Worm (Caenorhabditis elegans) whole organism, L2 larva: Measurements from ENCODE around the gene nhr-10.
A peak's percentile ranks its signal among the peaks of the same experiment; 100 is the strongest.

Source experiments
- C34F6.9 ChIP-seq: fragments of 150-350 bp; optimal IDR thresholded peaks from 2 replicates; lab custom pipeline; 2014; ENCODE audit warnings: missing biosample characterization, missing genetic modification characterization
- R02D3.7 ChIP-seq: fragments of 150-350 bp; optimal IDR thresholded peaks from 2 replicates; lab custom pipeline; 2014; ENCODE audit warnings: missing biosample characterization, missing genetic modification characterization
- Y55F3AM.14 ChIP-seq: fragments of 200-800 bp; sonication (Bioruptor generic); optimal IDR thresholded peaks from 2 replicates; lab custom pipeline; 2018; ENCODE audit warnings: mild to moderate bottlenecking, missing genetic modification characterization, missing compliant biosample characterization
- ZK546.5 ChIP-seq: sonication (generic microtip); optimal IDR thresholded peaks from 2 replicates; lab custom pipeline; 2017; ENCODE audit warnings: missing biosample characterization, missing genetic modification characterization
- alr-1 ChIP-seq: fragments of 150-350 bp; optimal IDR thresholded peaks from 2 replicates; lab custom pipeline; 2014; ENCODE audit warnings: missing biosample characterization, missing genetic modification characterization
- ama-1 ChIP-seq: fragments of 150-350 bp; optimal IDR thresholded peaks from 2 replicates; lab custom pipeline; 2018; ENCODE audit warnings: inconsistent platforms
- blmp-1 ChIP-seq: sonication (generic microtip); optimal IDR thresholded peaks from 2 replicates; lab custom pipeline; 2017; ENCODE audit warnings: missing genetic modification characterization, mild to moderate bottlenecking, missing compliant biosample characterization, antibody characterized with exemption, moderate library complexity; ENCODE audit not compliant: insufficient read depth
- ceh-16 ChIP-seq: fragments of 150-350 bp; optimal IDR thresholded peaks from 2 replicates; lab custom pipeline; 2014; ENCODE audit warnings: missing biosample characterization, missing genetic modification characterization
- crh-2 ChIP-seq: sonication (generic microtip); optimal IDR thresholded peaks from 2 replicates; lab custom pipeline; 2017; ENCODE audit warnings: missing biosample characterization, missing genetic modification characterization
- dmd-4 ChIP-seq: sonication (generic microtip); optimal IDR thresholded peaks from 2 replicates; lab custom pipeline; 2017; ENCODE audit warnings: missing biosample characterization, missing genetic modification characterization
- egl-27 ChIP-seq: sonication (generic microtip); optimal IDR thresholded peaks from 3 replicates; lab custom pipeline; 2017; ENCODE audit warnings: missing biosample characterization, missing genetic modification reagents, missing genetic modification characterization
- elt-3 ChIP-seq: sonication (generic microtip); optimal IDR thresholded peaks from 2 replicates; lab custom pipeline; 2017; ENCODE audit warnings: missing biosample characterization, missing genetic modification characterization
- fos-1 ChIP-seq: fragments of 150-350 bp; optimal IDR thresholded peaks from 2 replicates; lab custom pipeline; 2014; ENCODE audit warnings: missing biosample characterization, missing genetic modification characterization
- gmeb-1 ChIP-seq: fragments of 150-350 bp; optimal IDR thresholded peaks from 2 replicates; lab custom pipeline; 2014; ENCODE audit warnings: missing biosample characterization, missing genetic modification characterization
- lin-11 ChIP-seq: fragments of 150-350 bp; sonication (generic microtip); optimal IDR thresholded peaks from 2 replicates; lab custom pipeline; 2014; ENCODE audit warnings: missing biosample characterization, missing genetic modification characterization, inconsistent platforms, mixed read lengths
- lin-13 ChIP-seq: fragments of 150-350 bp; optimal IDR thresholded peaks from 2 replicates; lab custom pipeline; 2014; ENCODE audit warnings: missing biosample characterization, missing genetic modification reagents, missing genetic modification characterization
- lin-39 ChIP-seq: fragments of 150-350 bp; optimal IDR thresholded peaks from 2 replicates; lab custom pipeline; 2014; ENCODE audit warnings: missing biosample characterization, missing genetic modification reagents, missing genetic modification characterization
- lsy-2 ChIP-seq, 2 experiments: fragments of 150-350 bp in 1 of 2; sonication (generic microtip) in 1 of 2; optimal IDR thresholded peaks; 2 replicates each; lab custom pipeline; 2014 to 2017; ENCODE audit warnings: missing biosample characterization in 2 of 2, missing genetic modification characterization in 2 of 2
- mab-5 ChIP-seq: fragments of 150-350 bp; optimal IDR thresholded peaks from 2 replicates; lab custom pipeline; 2014; ENCODE audit warnings: missing biosample characterization, missing genetic modification characterization
- mbf-1 ChIP-seq: sonication (generic microtip); optimal IDR thresholded peaks from 2 replicates; lab custom pipeline; 2017; ENCODE audit warnings: missing biosample characterization, missing genetic modification characterization
- nhr-12 ChIP-seq: fragments of 150-350 bp; optimal IDR thresholded peaks from 2 replicates; lab custom pipeline; 2014; ENCODE audit warnings: missing biosample characterization, missing genetic modification characterization
- nhr-129 ChIP-seq: fragments of 150-350 bp; optimal IDR thresholded peaks from 2 replicates; lab custom pipeline; 2014; ENCODE audit warnings: missing biosample characterization, missing genetic modification characterization
- nhr-21 ChIP-seq: fragments of 150-350 bp; optimal IDR thresholded peaks from 2 replicates; lab custom pipeline; 2014; ENCODE audit warnings: missing biosample characterization, missing genetic modification characterization
- nhr-23 ChIP-seq: fragments of 150-350 bp; optimal IDR thresholded peaks from 2 replicates; lab custom pipeline; 2014; ENCODE audit warnings: missing biosample characterization, missing genetic modification reagents, missing genetic modification characterization
- nhr-237 ChIP-seq: fragments of 150-350 bp; optimal IDR thresholded peaks from 2 replicates; lab custom pipeline; 2014; ENCODE audit warnings: missing biosample characterization, missing genetic modification characterization
- nhr-25 ChIP-seq: fragments of 150-350 bp; sonication (generic microtip); optimal IDR thresholded peaks from 3 replicates; lab custom pipeline; 2014; ENCODE audit warnings: missing biosample characterization, missing genetic modification characterization
- nhr-6 ChIP-seq: fragments of 150-350 bp; optimal IDR thresholded peaks from 2 replicates; lab custom pipeline; 2014; ENCODE audit warnings: missing biosample characterization, missing genetic modification characterization
- nhr-77 ChIP-seq: fragments of 150-350 bp; optimal IDR thresholded peaks from 2 replicates; lab custom pipeline; 2014; ENCODE audit warnings: missing biosample characterization, missing genetic modification characterization
- peb-1 ChIP-seq: fragments of 150-350 bp; optimal IDR thresholded peaks from 2 replicates; lab custom pipeline; 2014; ENCODE audit warnings: missing biosample characterization, missing genetic modification characterization
- skn-1 ChIP-seq: sonication (generic microtip); optimal IDR thresholded peaks from 2 replicates; lab custom pipeline; 2017; ENCODE audit warnings: missing biosample characterization, missing genetic modification characterization
- sma-3 ChIP-seq: sonication (generic microtip); optimal IDR thresholded peaks from 2 replicates; lab custom pipeline; 2016; ENCODE audit warnings: missing genetic modification reagents, missing genetic modification characterization, missing compliant biosample characterization
- sma-9 ChIP-seq, 2 experiments: fragments of 150-350 bp in 1 of 2; sonication (generic microtip) in 1 of 2; optimal IDR thresholded peaks; 2 replicates each; lab custom pipeline; 2014 to 2016; ENCODE audit warnings: missing genetic modification characterization in 2 of 2, mild to moderate bottlenecking in 1 of 2, missing biosample characterization in 1 of 2, missing compliant biosample characterization in 1 of 2, missing genetic modification reagents in 1 of 2, moderate library complexity in 1 of 2
- unc-55 ChIP-seq: fragments of 150-350 bp; sonication (generic microtip); optimal IDR thresholded peaks from 3 replicates; lab custom pipeline; 2014; ENCODE audit warnings: missing biosample characterization, missing genetic modification reagents, missing genetic modification characterization
- ztf-1 ChIP-seq: fragments of 200-800 bp; sonication (Bioruptor generic); conservative IDR thresholded peaks from 2 replicates; pipeline ENCODE4 v1.3.6; 2022; ENCODE audit warnings: missing genetic modification characterization, missing compliant biosample characterization
- ztf-4 ChIP-seq: fragments of 150-350 bp; optimal IDR thresholded peaks from 2 replicates; lab custom pipeline; 2014; ENCODE audit warnings: missing biosample characterization, missing genetic modification characterization

The nhr-10 gene

DNA sequence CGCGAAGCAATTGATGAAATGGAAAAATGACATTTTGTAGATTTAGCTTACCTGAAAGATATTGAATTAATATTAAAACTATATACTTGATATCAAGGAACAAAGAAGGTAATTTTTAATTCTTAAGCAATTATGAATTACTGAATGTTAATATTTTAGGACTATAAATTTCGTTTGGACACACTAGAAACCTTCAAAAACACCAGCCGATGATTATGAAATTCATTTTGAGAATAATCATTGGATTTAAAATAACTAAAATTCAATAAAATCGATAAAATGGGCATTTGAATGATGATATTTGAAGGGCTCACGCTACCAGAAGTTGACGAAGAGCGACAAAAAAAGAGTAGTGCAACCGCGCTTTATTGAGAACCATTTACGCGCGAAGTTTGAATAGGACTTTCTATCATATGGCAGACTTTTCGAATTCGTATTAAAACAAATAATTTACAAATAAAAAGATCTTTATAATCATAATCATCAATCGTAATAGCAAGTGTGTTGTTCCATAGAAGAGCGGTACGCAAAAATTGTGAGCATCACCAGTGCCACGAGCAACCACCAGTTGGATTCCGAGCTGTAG is 41.3 kb downstream of the nhr-10 start, which contains the start of gene ZK418.5:
ZK418.5 (minus strand) TSS at position 51 of the 586 bp plus-strand sequence.
- TF ChIP-seq egl-27 (tag; lab: Kevin White, UChicago) (peak; percentile 3), nhr-129 (tag; lab: Kevin White, UChicago) (peak; percentile 55), ztf-1 (GFP tag; lab: Robert Waterston, UW) (no peak), nhr-77 (no peak), nhr-237 (tag; lab: Kevin White, UChicago) (no peak), gmeb-1 (tag; lab: Kevin White, UChicago) (peak; percentile 97), lin-39 (tag; lab: Kevin White, UChicago) (no peak), nhr-21 (no peak), blmp-1 (tag; lab: Kevin White, UChicago) (no peak), peb-1 (tag; lab: Kevin White, UChicago) (no peak), alr-1 (no peak), C34F6.9 (tag; lab: Kevin White, UChicago) (peak; percentile 56), skn-1 (tag; lab: Kevin White, UChicago) (peak; percentile 28), mbf-1 (tag; lab: Kevin White, UChicago) (no peak), lin-13 (GFP tag; lab: Kevin White, UChicago) (peak; percentile 45), sma-3 (GFP tag; lab: Kevin White, UChicago) (peak; percentile 41), lsy-2 (tag; optimal IDR thresholded peaks at IDR 0.05; lab: Kevin White, UChicago) (peak; percentile 30 to 77), unc-55 (peak; percentile 70), dmd-4 (tag; lab: Kevin White, UChicago) (no peak), sma-9 (GFP tag; optimal IDR thresholded peaks at IDR 0.05; lab: Kevin White, UChicago) (peak; percentile 28), sma-9 (tag; optimal IDR thresholded peaks at IDR 0.05; lab: Kevin White, UChicago) (no peak), nhr-6 (tag; lab: Kevin White, UChicago) (no peak), ztf-4 (no peak), mab-5 (tag; lab: Kevin White, UChicago) (peak; percentile 25), crh-2 (tag; lab: Kevin White, UChicago) (peak; percentile 49), fos-1 (no peak)

DNA sequence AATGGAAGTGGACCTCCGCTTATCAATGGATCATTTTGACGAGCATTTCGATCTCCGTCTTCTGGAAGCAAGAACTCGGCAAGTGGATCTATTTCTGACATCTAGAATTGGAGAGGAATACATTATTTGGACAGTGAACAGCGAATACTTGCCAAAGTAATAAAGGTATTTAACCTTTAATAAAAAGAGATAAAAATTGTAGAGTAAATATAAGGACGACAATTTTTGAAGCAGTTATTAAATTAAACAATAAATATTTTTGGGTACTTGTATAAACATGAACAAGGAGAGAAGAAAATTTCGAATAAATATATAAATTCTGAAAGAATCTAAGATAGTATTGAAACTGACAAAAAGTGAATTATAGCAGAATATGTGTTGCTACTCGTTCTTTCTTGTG is 42.8 kb downstream of the nhr-10 start, which contains the start of gene lin-37:
lin-37 (minus strand) TSS at position 101 of the 400 bp plus-strand sequence.
- TF ChIP-seq crh-2 (tag; lab: Kevin White, UChicago) (no peak), sma-9 (GFP tag; optimal IDR thresholded peaks at IDR 0.05; lab: Kevin White, UChicago) (no peak), sma-9 (tag; optimal IDR thresholded peaks at IDR 0.05; lab: Kevin White, UChicago) (no peak), ztf-1 (GFP tag; lab: Robert Waterston, UW) (no peak), Y55F3AM.14 (GFP tag; lab: Kevin White, UChicago) (no peak), egl-27 (tag; lab: Kevin White, UChicago) (no peak), ceh-16 (no peak), ama-1 (lab: Kevin White, UChicago) (no peak), lin-11 (tag; lab: Kevin White, UChicago) (no peak), nhr-12 (tag; lab: Kevin White, UChicago) (no peak), nhr-129 (tag; lab: Kevin White, UChicago) (no peak), ztf-4 (no peak), nhr-23 (tag; lab: Kevin White, UChicago) (no peak), mab-5 (tag; lab: Kevin White, UChicago) (no peak), peb-1 (tag; lab: Kevin White, UChicago) (no peak), nhr-6 (tag; lab: Kevin White, UChicago) (no peak), dmd-4 (tag; lab: Kevin White, UChicago) (no peak), unc-55 (no peak), nhr-25 (tag; lab: Kevin White, UChicago) (no peak), C34F6.9 (tag; lab: Kevin White, UChicago) (no peak), nhr-21 (no peak)

DNA sequence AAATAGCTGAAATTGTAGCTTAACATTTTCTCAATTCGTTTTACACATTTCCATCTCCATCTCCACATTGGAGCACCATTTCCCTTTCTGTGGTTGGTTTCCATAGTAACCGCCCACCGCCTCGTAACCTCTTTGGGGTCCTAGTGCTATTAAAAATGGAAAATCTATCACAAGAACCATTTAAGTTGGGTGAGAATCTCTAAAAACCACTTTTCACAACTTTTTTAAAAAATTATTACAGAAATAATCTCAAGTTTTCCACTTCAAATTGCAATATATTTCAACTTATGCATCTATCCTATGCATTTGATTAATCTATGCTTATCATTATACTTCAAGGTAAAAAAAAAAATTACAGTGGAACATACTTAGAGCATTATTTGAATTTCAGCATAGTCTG is 45.3 kb downstream of the nhr-10 start, which contains the start of gene tmem-17:
tmem-17 (plus strand) TSS at position 301 of the 400 bp plus-strand sequence.
- TF ChIP-seq lin-11 (tag; lab: Kevin White, UChicago), result no peak
- TF ChIP-seq ama-1 (lab: Kevin White, UChicago), result no peak
- no peak for TF ChIP-seq crh-2 (tag; lab: Kevin White, UChicago)
- no peak for TF ChIP-seq nhr-237 (tag; lab: Kevin White, UChicago)
- no peak for TF ChIP-seq nhr-129 (tag; lab: Kevin White, UChicago)
- TF ChIP-seq dmd-4 (tag; lab: Kevin White, UChicago), result no peak
- TF ChIP-seq lin-39 (tag; lab: Kevin White, UChicago), result no peak
- no peak for TF ChIP-seq elt-3 (tag; lab: Kevin White, UChicago)
- no peak for TF ChIP-seq nhr-6 (tag; lab: Kevin White, UChicago)
- no peak for TF ChIP-seq peb-1 (tag; lab: Kevin White, UChicago)
- TF ChIP-seq ZK546.5 (tag; lab: Kevin White, UChicago), result no peak
- no peak for TF ChIP-seq skn-1 (tag; lab: Kevin White, UChicago)
- no peak for TF ChIP-seq R02D3.7
